Worm (Caenorhabditis elegans) whole organism, L4/young adult: ENCODE measurements around the gene sre-28.

Experiments used
- W03F9.2 ChIP-seq: fragments of 150-350 bp; optimal IDR thresholded peaks from 2 replicates; lab custom pipeline; 2014; ENCODE audit warnings: missing biosample characterization, missing genetic modification characterization
- dao-5 ChIP-seq: sonication (generic microtip); optimal IDR thresholded peaks from 2 replicates; lab custom pipeline; 2016; ENCODE audit warnings: missing genotype, missing genetic modification characterization, moderate library complexity, missing compliant biosample characterization
- him-1 ChIP-seq: sonication (generic microtip); optimal IDR thresholded peaks from 2 replicates; lab custom pipeline; 2016; ENCODE audit warnings: missing genotype, missing genetic modification reagents, missing genetic modification characterization, missing compliant biosample characterization

sre-28 gene

ce11 chrV:9926240-9926639 lies 18.0 kb upstream of the sre-28 start, which contains the start of gene C50H2.13:
C50H2.13 (plus strand) TSS chrV:9926540.
- TF ChIP-seq dao-5 (tag; lab: Kevin White, UChicago) (no peak), him-1 (tag; lab: Kevin White, UChicago) (no peak), W03F9.2 (tag; lab: Kevin White, UChicago) (no peak)

- TF ChIP-seq W03F9.2 (tag; lab: Kevin White, UChicago) (no peak), him-1 (tag; lab: Kevin White, UChicago) (no peak), dao-5 (tag; lab: Kevin White, UChicago) (no peak)
Observed at ce11 chrV:9927381-9927780, 16.8 kb upstream of the sre-28 start.

- TF ChIP-seq him-1 (tag; lab: Kevin White, UChicago) (no peak), dao-5 (tag; lab: Kevin White, UChicago) (no peak), W03F9.2 (tag; lab: Kevin White, UChicago) (no peak)
Observed at ce11 chrV:9927954-9928353, 16.2 kb upstream of the sre-28 start.

- TF ChIP-seq W03F9.2 (tag; lab: Kevin White, UChicago) = no peak
- TF ChIP-seq dao-5 (tag; lab: Kevin White, UChicago) = no peak
- no peak for TF ChIP-seq him-1 (tag; lab: Kevin White, UChicago)
Observed at ce11 chrV:9930612-9931065, 13.6 kb upstream of the sre-28 start, which contains the start of the genes rmh-2 and suds-3. rmh-2 (minus strand) TSS chrV:9930775. suds-3 (plus strand) TSS chrV:9931015.

- TF ChIP-seq dao-5 (tag; lab: Kevin White, UChicago) (no peak), him-1 (tag; lab: Kevin White, UChicago) (no peak), W03F9.2 (tag; lab: Kevin White, UChicago) (no peak)
Observed at ce11 chrV:9937435-9937834, 6.8 kb upstream of the sre-28 start, which contains the start of gene srj-33. srj-33 (minus strand) TSS chrV:9937535.

ce11 chrV:9943039-9943438 lies 1.2 kb upstream of the sre-28 start, which contains the start of gene fipr-12:
fipr-12 (plus strand) TSS chrV:9943339.
- TF ChIP-seq W03F9.2 (tag; lab: Kevin White, UChicago) (no peak), dao-5 (tag; lab: Kevin White, UChicago) (no peak), him-1 (tag; lab: Kevin White, UChicago) (no peak)

- TF ChIP-seq dao-5 (tag; lab: Kevin White, UChicago) (no peak), W03F9.2 (tag; lab: Kevin White, UChicago) (no peak), him-1 (tag; lab: Kevin White, UChicago) (no peak)
Observed at ce11 chrV:9948840-9949239, 4.6 kb downstream of the sre-28 start, which contains the start of gene nlp-58. nlp-58 (minus strand) TSS chrV:9948940.

ce11 chrV:9950861-9951260 lies 6.7 kb downstream of the sre-28 start, which contains the start of gene ttr-46:
ttr-46 (plus strand) TSS chrV:9951233.
- TF ChIP-seq dao-5 (tag; lab: Kevin White, UChicago) = no peak
- TF ChIP-seq him-1 (tag; lab: Kevin White, UChicago) = no peak
- TF ChIP-seq W03F9.2 (tag; lab: Kevin White, UChicago) = no peak

- TF ChIP-seq him-1 (tag; lab: Kevin White, UChicago) = no peak
- TF ChIP-seq W03F9.2 (tag; lab: Kevin White, UChicago) = no peak
- no peak for TF ChIP-seq dao-5 (tag; lab: Kevin White, UChicago)
Observed at ce11 chrV:9952396-9952795, 8.2 kb downstream of the sre-28 start, which contains the start of gene mam-5. mam-5 (plus strand) TSS chrV:9952699.

ce11 chrV:9958231-9958630 lies 14.0 kb downstream of the sre-28 start, which contains the start of gene anmt-3:
anmt-3 (minus strand) TSS chrV:9958331.
- no peak for TF ChIP-seq W03F9.2 (tag; lab: Kevin White, UChicago)
- no peak for TF ChIP-seq dao-5 (tag; lab: Kevin White, UChicago)
- TF ChIP-seq him-1 (tag; lab: Kevin White, UChicago) = no peak

- TF ChIP-seq W03F9.2 (tag; lab: Kevin White, UChicago) (no peak), dao-5 (tag; lab: Kevin White, UChicago) (no peak), him-1 (tag; lab: Kevin White, UChicago) (no peak)
Observed at ce11 chrV:9958654-9959053, 14.5 kb downstream of the sre-28 start.

ce11 chrV:9960376-9960775 lies 16.2 kb downstream of the sre-28 start, which contains the start of gene T07C12.10:
T07C12.10 (minus strand) TSS chrV:9960476.
- no peak for TF ChIP-seq dao-5 (tag; lab: Kevin White, UChicago)
- no peak for TF ChIP-seq him-1 (tag; lab: Kevin White, UChicago)
- no peak for TF ChIP-seq W03F9.2 (tag; lab: Kevin White, UChicago)

ce11 chrV:9962394-9962793 lies 18.2 kb downstream of the sre-28 start, which contains the start of gene madf-4:
madf-4 (minus strand) TSS chrV:9962494.
- TF ChIP-seq him-1 (tag; lab: Kevin White, UChicago) (no peak), dao-5 (tag; lab: Kevin White, UChicago) (no peak), W03F9.2 (tag; lab: Kevin White, UChicago) (no peak)

- TF ChIP-seq him-1 (tag; lab: Kevin White, UChicago) = no peak
- TF ChIP-seq dao-5 (tag; lab: Kevin White, UChicago) = no peak
- TF ChIP-seq W03F9.2 (tag; lab: Kevin White, UChicago) = no peak
Observed at ce11 chrV:9962916-9963315, 18.7 kb downstream of the sre-28 start.
